Fruit fly (Drosophila melanogaster) whole organism, embryonic: ENCODE data around the gene CG42812.

Experiments
- CG10431 ChIP-seq: fragments of 200-800 bp; sonication (Bioruptor generic); optimal IDR thresholded peaks from 3 replicates; lab custom pipeline; 2018; ENCODE audit warnings: missing biosample characterization, mild to moderate bottlenecking, missing genetic modification characterization
- CG12744 ChIP-seq: fragments of 200-800 bp; sonication (Bioruptor generic); optimal IDR thresholded peaks from 2 replicates; lab custom pipeline; 2016; ENCODE audit warnings: missing biosample characterization, missing genetic modification characterization
- CG17385 ChIP-seq: fragments of 200-800 bp; sonication (Bioruptor generic); optimal IDR thresholded peaks from 3 replicates; lab custom pipeline; 2018; ENCODE audit warnings: missing biosample characterization, mild to moderate bottlenecking, missing genetic modification characterization
- CG18764 ChIP-seq: fragments of 200-800 bp; sonication (Bioruptor generic); optimal IDR thresholded peaks from 3 replicates; lab custom pipeline; 2016; ENCODE audit warnings: missing biosample characterization, missing genetic modification characterization
- Gug ChIP-seq: fragments of 200-800 bp; sonication (Bioruptor generic); IDR thresholded peaks from 4 replicates; pipeline ENCODE4 v1.3.6; 2022; ENCODE audit warnings: missing biosample characterization, missing genetic modification characterization
- Kr ChIP-seq: fragments of 200-800 bp; sonication (Bioruptor generic); optimal IDR thresholded peaks from 2 replicates; lab custom pipeline; 2017; ENCODE audit warnings: missing biosample characterization, mild to moderate bottlenecking, missing genetic modification characterization
- amos ChIP-seq: fragments of 200-800 bp; sonication (Bioruptor generic); IDR thresholded peaks from 2 replicates; pipeline ENCODE4 v1.3.6; 2022; ENCODE audit warnings: missing biosample characterization, missing genetic modification characterization; ENCODE audit not compliant: partially characterized antibody
- chinmo ChIP-seq: fragments of 200-800 bp; sonication (Bioruptor generic); IDR thresholded peaks from 4 replicates; pipeline ENCODE4 v1.3.6; 2022; ENCODE audit warnings: missing biosample characterization, missing genetic modification characterization; ENCODE audit not compliant: partially characterized antibody
- dysf ChIP-seq: fragments of 200-800 bp; sonication (Bioruptor generic); IDR thresholded peaks from 3 replicates; pipeline ENCODE4 v1.3.6; 2022; ENCODE audit warnings: missing biosample characterization, missing genetic modification characterization
- kni ChIP-seq: fragments of 200-800 bp; sonication (Bioruptor generic); optimal IDR thresholded peaks from 3 replicates; lab custom pipeline; 2017; ENCODE audit warnings: mild to moderate bottlenecking, missing biosample characterization, missing genetic modification reagents, missing genetic modification characterization
- usp ChIP-seq: fragments of >200 bp; optimal IDR thresholded peaks from 2 replicates; lab custom pipeline; 2017; ENCODE audit warnings: missing biosample characterization, missing genetic modification characterization
- yki ChIP-seq: fragments of >200 bp; optimal IDR thresholded peaks from 3 replicates; lab custom pipeline; 2018

DNA sequence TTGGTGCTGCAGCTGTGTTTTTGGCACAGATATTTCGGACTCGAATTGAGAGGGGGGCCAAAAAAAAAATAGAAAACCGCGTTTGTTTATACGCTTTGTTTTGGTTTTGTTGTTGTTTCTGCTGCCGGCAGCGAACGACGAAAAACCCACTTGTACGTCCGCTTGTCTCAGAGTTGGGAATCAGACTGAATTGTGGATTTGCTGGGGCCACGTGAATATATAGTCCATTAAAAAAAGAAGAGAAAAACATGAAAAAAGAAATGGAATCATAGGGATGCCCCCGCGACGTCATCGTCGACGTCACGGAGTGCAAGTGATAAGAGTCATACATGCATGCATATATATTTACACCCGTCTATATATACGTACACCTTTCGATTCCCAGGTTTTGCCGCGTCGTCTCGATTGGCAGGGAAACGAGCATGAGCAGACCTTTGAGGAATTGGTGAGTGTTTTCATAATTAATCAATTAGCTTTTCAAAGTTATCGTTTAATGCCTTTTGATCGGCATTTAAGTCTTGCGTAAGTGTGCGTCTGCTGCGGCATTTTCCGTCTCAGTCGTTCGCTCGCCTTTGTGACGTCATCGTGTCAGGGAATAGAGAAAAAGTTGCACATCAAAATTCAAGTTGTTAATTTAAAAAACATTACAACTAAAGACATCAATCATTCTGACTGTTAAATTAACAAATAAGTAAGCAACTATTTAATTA, 48.2 kb downstream of the CG42812 start:
- TF ChIP-seq amos: no peak
- TF ChIP-seq CG18764 (GFP tag; lab: Kevin White, UChicago): no peak
- no peak for TF ChIP-seq dysf (GFP tag; lab: Robert Waterston, UW)
- no peak; the same call in 3 of the 4 replicates for TF ChIP-seq chinmo (GFP tag; lab: Robert Waterston, UW)
- TF ChIP-seq kni: no peak
- TF ChIP-seq CG17385 (GFP tag; lab: Kevin White, UChicago): no peak
- no peak for TF ChIP-seq usp (GFP tag; lab: Kevin White, UChicago)
- no peak for TF ChIP-seq CG10431 (GFP tag; lab: Kevin White, UChicago)
- TF ChIP-seq Kr (GFP tag; lab: Kevin White, UChicago): no peak
- no peak for TF ChIP-seq CG12744 (GFP tag; lab: Kevin White, UChicago)
- TF ChIP-seq yki: no peak
- no peak for TF ChIP-seq Gug
